Fruit fly (Drosophila melanogaster): Measurements from ENCODE around the gene CG4565.

CG4565 gene

DNA sequence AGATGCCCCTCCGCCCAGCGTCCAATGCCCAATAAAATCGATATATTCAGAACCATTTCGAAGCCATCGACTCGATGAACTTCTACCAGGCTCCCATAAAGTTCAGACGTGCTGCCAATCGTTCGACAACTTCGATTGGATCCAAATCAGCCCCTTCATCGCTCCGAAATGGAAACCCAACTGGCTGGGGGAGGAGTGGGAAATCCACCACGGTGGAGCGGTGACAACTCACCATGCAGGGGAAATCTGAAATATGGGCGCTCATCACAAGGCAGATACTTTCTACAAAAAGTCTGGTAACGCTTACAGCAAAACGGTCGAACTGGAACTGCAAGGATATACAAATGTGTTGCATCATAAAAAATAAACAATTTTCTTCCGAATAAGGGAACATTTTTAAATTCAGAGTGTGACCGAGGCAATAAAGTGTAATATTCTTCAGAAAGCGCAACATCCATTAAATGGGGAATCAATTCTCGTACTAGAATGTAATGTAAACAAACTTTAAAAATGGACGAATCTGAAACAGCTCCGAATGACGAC is at the start of gene CG4565 (continued):
- TF ChIP-seq CG14965 (GFP tag; optimal IDR thresholded peaks at IDR 0.05; ENCODE audit: borderline replicate concordance) = no peak
- TF ChIP-seq BtbVII (GFP tag; optimal IDR thresholded peaks at IDR 0.05) = no peak
- peak; percentile 45 for TF ChIP-seq CG13287 (GFP tag; IDR thresholded peaks at IDR 0.05; ENCODE audit: partially characterized antibody)
- TF ChIP-seq Opbp (GFP tag; IDR thresholded peaks at IDR 0.05; ENCODE audit: partially characterized antibody) = peak; percentile 63; the same call in 2 of the 3 replicates
- peak; percentile 29 for TF ChIP-seq phol (tag; optimal IDR thresholded peaks at IDR 0.05)
- TF ChIP-seq Bteb2 (GFP tag; optimal IDR thresholded peaks at IDR 0.05) = no peak
- TF ChIP-seq CG7271 (tag; optimal IDR thresholded peaks at IDR 0.05) = no peak
- TF ChIP-seq Xbp1 (GFP tag; optimal IDR thresholded peaks at IDR 0.05) = no peak
- TF ChIP-seq HLH3B (GFP tag; IDR thresholded peaks at IDR 0.05) = no peak
- no peak for TF ChIP-seq CG17912 (GFP tag; optimal IDR thresholded peaks at IDR 0.05)
- TF ChIP-seq hkb (optimal IDR thresholded peaks at IDR 0.05) = no peak
- TF ChIP-seq hkb (GFP tag; IDR thresholded peaks at IDR 0.05) = 0 out of 2 replicates have a peak, but pooled peaks have one; percentile 35
- TF ChIP-seq ftz-f1 (GFP tag; optimal IDR thresholded peaks at IDR 0.05) = peak; percentile 54
- TF ChIP-seq CG10565 (GFP tag; optimal IDR thresholded peaks at IDR 0.05) = no peak
- TF ChIP-seq nmo (GFP tag; optimal IDR thresholded peaks at IDR 0.05) = peak; percentile 0
- no peak for TF ChIP-seq tx (GFP tag; optimal IDR thresholded peaks at IDR 0.05)
- TF ChIP-seq trem (tag; optimal IDR thresholded peaks at IDR 0.05) = peak; percentile 48
- 0 out of 3 replicates have a peak, but pooled peaks have one; percentile 19 for TF ChIP-seq hb (GFP tag; IDR thresholded peaks at IDR 0.05; ENCODE audit: partially characterized antibody)
- TF ChIP-seq CG1603 (tag; optimal IDR thresholded peaks at IDR 0.05) = peak; percentile 44
- no peak for TF ChIP-seq zen (tag; optimal IDR thresholded peaks at IDR 0.05)
- TF ChIP-seq pho (GFP tag; optimal IDR thresholded peaks at IDR 0.05) = no peak
- TF ChIP-seq bbx (GFP tag; IDR thresholded peaks at IDR 0.05; ENCODE audit: partially characterized antibody) = peak; percentile 53
- peak; percentile 13 for TF ChIP-seq CG10979 (tag; optimal IDR thresholded peaks at IDR 0.05)
- no peak for TF ChIP-seq Dfd (GFP tag; optimal IDR thresholded peaks at IDR 0.05)
- TF ChIP-seq ap (GFP tag; IDR thresholded peaks at IDR 0.05) = no peak
- no peak for TF ChIP-seq CG5953 (GFP tag; IDR thresholded peaks at IDR 0.05)
- TF ChIP-seq CHES-1-like (GFP tag; optimal IDR thresholded peaks at IDR 0.05) = no peak
- TF ChIP-seq CrebB (tag; optimal IDR thresholded peaks at IDR 0.05) = peak; percentile 1
- TF ChIP-seq ERR (GFP tag; optimal IDR thresholded peaks at IDR 0.05) = no peak
- TF ChIP-seq CG1529 (GFP tag; optimal IDR thresholded peaks at IDR 0.05) = no peak
- TF ChIP-seq Nf-YC (tag; optimal IDR thresholded peaks at IDR 0.05) = peak; percentile 87
- TF ChIP-seq Side (GFP tag; optimal IDR thresholded peaks at IDR 0.05) = no peak
- TF ChIP-seq dan (GFP tag; IDR thresholded peaks at IDR 0.05) = no peak
- TF ChIP-seq CG3995 (GFP tag; optimal IDR thresholded peaks at IDR 0.05) = no peak
- peak in 1 of 2 experiments; percentile 19 for TF ChIP-seq insv (GFP tag; optimal IDR thresholded peaks at IDR 0.05)
- no peak for TF ChIP-seq CG1832 (GFP tag; optimal IDR thresholded peaks at IDR 0.05)
- TF ChIP-seq CG9797 (GFP tag; optimal IDR thresholded peaks at IDR 0.05) = peak; percentile 34
- no peak for TF ChIP-seq ash1 (GFP tag; optimal IDR thresholded peaks at IDR 0.05)
- no peak for TF ChIP-seq Chrac-16 (GFP tag; optimal IDR thresholded peaks at IDR 0.05)
- TF ChIP-seq unpg (GFP tag; optimal IDR thresholded peaks at IDR 0.05) = no peak
- no peak for TF ChIP-seq zen2 (GFP tag; IDR thresholded peaks at IDR 0.05; ENCODE audit: partially characterized antibody)
- TF ChIP-seq ems (GFP tag; optimal IDR thresholded peaks at IDR 0.05) = no peak
- TF ChIP-seq CG5180 (GFP tag; optimal IDR thresholded peaks at IDR 0.05) = peak; percentile 55
- no peak for TF ChIP-seq hbn (GFP tag; IDR thresholded peaks at IDR 0.05; ENCODE audit: partially characterized antibody)
- TF ChIP-seq sr (GFP tag; IDR thresholded peaks at IDR 0.05) = no peak
- TF ChIP-seq sens (GFP tag) = peak; percentile 13
- no peak for TF ChIP-seq Oli (tag; optimal IDR thresholded peaks at IDR 0.05)
- no peak for TF ChIP-seq YL-1 (GFP tag; optimal IDR thresholded peaks at IDR 0.05)
- no peak for TF ChIP-seq tup (GFP tag; optimal IDR thresholded peaks at IDR 0.05)
- no peak for TF ChIP-seq abd-A (tag; optimal IDR thresholded peaks at IDR 0.05)

Measured in whole organism, embryonic.